Fruit fly (Drosophila melanogaster) whole organism, embryonic: ENCODE measurements around the gene NANS.

ENCODE experiments used
- ATbp ChIP-seq: fragments of 200-800 bp; sonication (Bioruptor generic); optimal IDR thresholded peaks from 2 replicates; lab custom pipeline; 2017; ENCODE audit warnings: missing biosample characterization, mild to moderate bottlenecking, missing genetic modification characterization, missing genetic modification reagents
- Ada2b ChIP-seq: fragments of 200-800 bp; sonication (Bioruptor generic); IDR thresholded peaks from 2 replicates; pipeline ENCODE4 v1.3.6; 2022; ENCODE audit warnings: missing biosample characterization, missing genetic modification characterization
- Atf6 ChIP-seq: fragments of 200-800 bp; sonication (Bioruptor generic); IDR thresholded peaks from 2 replicates; pipeline ENCODE4 v1.3.6; 2022; ENCODE audit warnings: missing biosample characterization, missing genetic modification characterization
- Bteb2 ChIP-seq: fragments of 200-800 bp; sonication (Bioruptor generic); optimal IDR thresholded peaks from 2 replicates; lab custom pipeline; 2016; ENCODE audit warnings: missing biosample characterization, missing genetic modification characterization
- CG10431 ChIP-seq: fragments of 200-800 bp; sonication (Bioruptor generic); optimal IDR thresholded peaks from 3 replicates; lab custom pipeline; 2018; ENCODE audit warnings: missing biosample characterization, mild to moderate bottlenecking, missing genetic modification characterization
- CG10543 ChIP-seq: fragments of 200-800 bp; sonication (Bioruptor generic); optimal IDR thresholded peaks from 3 replicates; lab custom pipeline; 2017; ENCODE audit warnings: missing biosample characterization, mild to moderate bottlenecking, missing genetic modification characterization, moderate library complexity
- CG10959 ChIP-seq: fragments of 200-800 bp; sonication (Bioruptor generic); IDR thresholded peaks from 2 replicates; pipeline ENCODE4 v1.3.6; 2022; ENCODE audit warnings: missing biosample characterization, missing genetic modification characterization
- CG11247 ChIP-seq: fragments of 200-800 bp; sonication (Bioruptor generic); IDR thresholded peaks from 2 replicates; pipeline ENCODE4 v1.3.6; 2022; ENCODE audit warnings: missing biosample characterization, missing genetic modification characterization
- CG12104 ChIP-seq: fragments of 200-800 bp; sonication (Bioruptor generic); optimal IDR thresholded peaks from 3 replicates; lab custom pipeline; 2016; ENCODE audit warnings: missing biosample characterization, missing genetic modification characterization
- CG1233 ChIP-seq: fragments of 200-800 bp; sonication (Bioruptor generic); optimal IDR thresholded peaks from 4 replicates; lab custom pipeline; 2018; ENCODE audit warnings: missing biosample characterization, mild to moderate bottlenecking, missing genetic modification characterization
- CG12942 ChIP-seq: fragments of 200-800 bp; sonication (Bioruptor generic); optimal IDR thresholded peaks from 3 replicates; lab custom pipeline; 2016; ENCODE audit warnings: missing biosample characterization, missing genetic modification characterization
- CG15073 ChIP-seq: fragments of 200-800 bp; sonication (Bioruptor generic); optimal IDR thresholded peaks from 2 replicates; lab custom pipeline; 2016; ENCODE audit warnings: missing biosample characterization, missing genetic modification characterization
- CG16779 ChIP-seq: fragments of 200-800 bp; sonication (Bioruptor generic); IDR thresholded peaks from 2 replicates; pipeline ENCODE4 v1.3.6; 2022; ENCODE audit warnings: missing biosample characterization, missing genetic modification characterization
- CG17328 ChIP-seq: fragments of 200-800 bp; sonication (Bioruptor generic); IDR thresholded peaks from 2 replicates; pipeline ENCODE4 v1.3.6; 2022; ENCODE audit warnings: missing biosample characterization, missing genetic modification characterization
- CG17359 ChIP-seq: fragments of 200-800 bp; sonication (Bioruptor generic); optimal IDR thresholded peaks from 3 replicates; lab custom pipeline; 2018; ENCODE audit warnings: missing biosample characterization, mild to moderate bottlenecking, missing genetic modification characterization, moderate library complexity
- CG17568 ChIP-seq: fragments of 200-800 bp; sonication (Bioruptor generic); optimal IDR thresholded peaks from 2 replicates; lab custom pipeline; 2018; ENCODE audit warnings: missing biosample characterization, mild to moderate bottlenecking, missing genetic modification characterization, moderate library complexity
- CG30403 ChIP-seq: fragments of 200-800 bp; sonication (Bioruptor generic); optimal IDR thresholded peaks from 3 replicates; lab custom pipeline; 2016; ENCODE audit warnings: missing biosample characterization, missing genetic modification characterization
- CG31224 ChIP-seq: fragments of 200-800 bp; sonication (Bioruptor generic); IDR thresholded peaks from 2 replicates; pipeline ENCODE4 v1.3.6; 2022; ENCODE audit warnings: missing biosample characterization, missing genetic modification characterization
- CG31365 ChIP-seq: fragments of 200-800 bp; sonication (Bioruptor generic); optimal IDR thresholded peaks from 2 replicates; lab custom pipeline; 2018; ENCODE audit warnings: missing biosample characterization, mild to moderate bottlenecking, missing genetic modification characterization
- CG31441 ChIP-seq: fragments of 200-800 bp; sonication (Bioruptor generic); IDR thresholded peaks from 2 replicates; pipeline ENCODE4 v1.3.6; 2022; ENCODE audit warnings: missing biosample characterization, missing genetic modification characterization
- CG34422 ChIP-seq: fragments of 200-800 bp; sonication (Bioruptor generic); IDR thresholded peaks from 3 replicates; pipeline ENCODE4 v1.3.6; 2022; ENCODE audit warnings: missing biosample characterization, missing genetic modification characterization
- CG6175 ChIP-seq: fragments of 200-800 bp; sonication (Bioruptor generic); IDR thresholded peaks from 3 replicates; pipeline ENCODE4 v1.3.6; 2022; ENCODE audit warnings: missing biosample characterization, missing genetic modification characterization
- CG7556 ChIP-seq: fragments of 200-800 bp; sonication (Bioruptor generic); optimal IDR thresholded peaks from 2 replicates; lab custom pipeline; 2017; ENCODE audit warnings: missing biosample characterization, mild to moderate bottlenecking, missing genetic modification characterization
- CG8089 ChIP-seq: fragments of 200-800 bp; sonication (Bioruptor generic); optimal IDR thresholded peaks from 3 replicates; lab custom pipeline; 2016; ENCODE audit warnings: missing biosample characterization, missing genetic modification characterization
- CG8924 ChIP-seq: fragments of 200-800 bp; optimal IDR thresholded peaks from 3 replicates; lab custom pipeline; 2019; ENCODE audit warnings: missing biosample characterization, mild to moderate bottlenecking, missing genetic modification characterization, moderate library complexity
- CkIIα-i1 ChIP-seq: fragments of 200-800 bp; sonication (Bioruptor generic); IDR thresholded peaks from 2 replicates; pipeline ENCODE4 v1.3.6; 2022; ENCODE audit warnings: missing biosample characterization, missing genetic modification characterization
- CoRest ChIP-seq: fragments of 200-800 bp; sonication (Bioruptor generic); optimal IDR thresholded peaks from 3 replicates; lab custom pipeline; 2018; ENCODE audit warnings: missing biosample characterization, mild to moderate bottlenecking, missing genetic modification characterization, moderate library complexity
- Deaf1 ChIP-seq: fragments of 200-800 bp; optimal IDR thresholded peaks from 3 replicates; lab custom pipeline; 2019; ENCODE audit warnings: missing biosample characterization, mild to moderate bottlenecking, missing genetic modification characterization, moderate library complexity
- Doc2 ChIP-seq: fragments of 200-800 bp; sonication (Bioruptor generic); IDR thresholded peaks from 2 replicates; pipeline ENCODE4 v1.3.6; 2022; ENCODE audit warnings: missing biosample characterization, missing genetic modification characterization
- E2f2 ChIP-seq: fragments of 200-800 bp; sonication (Bioruptor generic); IDR thresholded peaks from 2 replicates; pipeline ENCODE4 v1.3.6; 2022; ENCODE audit warnings: missing biosample characterization, missing genetic modification characterization
- Kr ChIP-seq: fragments of 200-800 bp; sonication (Bioruptor generic); optimal IDR thresholded peaks from 2 replicates; lab custom pipeline; 2017; ENCODE audit warnings: missing biosample characterization, mild to moderate bottlenecking, missing genetic modification characterization
- Lim3 ChIP-seq: fragments of 200-800 bp; sonication (Bioruptor generic); IDR thresholded peaks from 2 replicates; pipeline ENCODE4 v1.3.6; 2022; ENCODE audit warnings: missing biosample characterization, missing genetic modification characterization
- Mes4 ChIP-seq: fragments of 200-800 bp; sonication (Bioruptor generic); optimal IDR thresholded peaks from 2 replicates; lab custom pipeline; 2016; ENCODE audit warnings: missing biosample characterization, missing genetic modification characterization
- NC2β ChIP-seq: fragments of 200-800 bp; sonication (Bioruptor generic); optimal IDR thresholded peaks from 2 replicates; lab custom pipeline; 2016; ENCODE audit warnings: missing biosample characterization, missing genetic modification characterization
- Ptx1 ChIP-seq: fragments of 200-800 bp; sonication (Bioruptor generic); IDR thresholded peaks from 2 replicates; pipeline ENCODE4 v1.3.6; 2022; ENCODE audit warnings: missing biosample characterization, missing genetic modification characterization
- Ravus ChIP-seq: fragments of 200-800 bp; sonication (Bioruptor generic); IDR thresholded peaks from 2 replicates; pipeline ENCODE4 v1.3.6; 2022; ENCODE audit warnings: missing biosample characterization, missing genetic modification characterization
- Rfx ChIP-seq: fragments of 200-800 bp; sonication (Bioruptor generic); IDR thresholded peaks from 2 replicates; pipeline ENCODE4 v1.3.6; 2022; ENCODE audit warnings: missing biosample characterization, missing genetic modification characterization
- Sox100B ChIP-seq: fragments of 200-800 bp; sonication (Bioruptor generic); optimal IDR thresholded peaks from 3 replicates; lab custom pipeline; 2018; ENCODE audit warnings: missing biosample characterization, mild to moderate bottlenecking, missing genetic modification characterization
- bowl ChIP-seq: fragments of 200-800 bp; sonication (Bioruptor generic); IDR thresholded peaks from 2 replicates; pipeline ENCODE4 v1.3.6; 2022; ENCODE audit warnings: missing biosample characterization, missing genetic modification characterization
- cato ChIP-seq: fragments of 200-800 bp; sonication (Bioruptor generic); optimal IDR thresholded peaks from 2 replicates; lab custom pipeline; 2016; ENCODE audit warnings: missing biosample characterization, missing genetic modification characterization, borderline replicate concordance
- caup ChIP-seq: fragments of 200-800 bp; sonication (Bioruptor generic); optimal IDR thresholded peaks from 3 replicates; lab custom pipeline; 2017; ENCODE audit warnings: missing biosample characterization, mild to moderate bottlenecking, missing genetic modification characterization, moderate library complexity; ENCODE audit not compliant: severe bottlenecking
- ci ChIP-seq: fragments of 200-800 bp; sonication (Bioruptor generic); IDR thresholded peaks from 3 replicates; pipeline ENCODE4 v1.3.6; 2022; ENCODE audit warnings: missing biosample characterization, missing genetic modification characterization
- danr ChIP-seq: fragments of 200-800 bp; sonication (Bioruptor generic); IDR thresholded peaks from 2 replicates; pipeline ENCODE4 v1.3.6; 2022; ENCODE audit warnings: missing biosample characterization, missing genetic modification characterization
- dimm ChIP-seq: fragments of 200-800 bp; sonication (Bioruptor generic); IDR thresholded peaks from 2 replicates; pipeline ENCODE4 v1.3.6; 2022; ENCODE audit warnings: missing biosample characterization, missing genetic modification characterization
- dysf ChIP-seq: fragments of 200-800 bp; sonication (Bioruptor generic); IDR thresholded peaks from 3 replicates; pipeline ENCODE4 v1.3.6; 2022; ENCODE audit warnings: missing biosample characterization, missing genetic modification characterization
- fd64A ChIP-seq: fragments of 200-800 bp; sonication (Bioruptor generic); optimal IDR thresholded peaks from 3 replicates; lab custom pipeline; 2018; ENCODE audit warnings: missing biosample characterization, mild to moderate bottlenecking, missing genetic modification characterization
- kay ChIP-seq: fragments of 200-800 bp; sonication (Bioruptor generic); optimal IDR thresholded peaks from 2 replicates; lab custom pipeline; 2016; ENCODE audit warnings: missing biosample characterization, missing genetic modification characterization
- run ChIP-seq: fragments of 200-800 bp; sonication (Bioruptor generic); optimal IDR thresholded peaks from 3 replicates; lab custom pipeline; 2018; ENCODE audit warnings: missing biosample characterization, mild to moderate bottlenecking, missing genetic modification characterization
- shn ChIP-seq: fragments of 200-800 bp; sonication (Bioruptor generic); optimal IDR thresholded peaks from 3 replicates; lab custom pipeline; 2016; ENCODE audit warnings: missing biosample characterization, missing genetic modification characterization
- stwl ChIP-seq: fragments of 200-800 bp; sonication (Bioruptor generic); optimal IDR thresholded peaks from 3 replicates; lab custom pipeline; 2018; ENCODE audit warnings: missing biosample characterization, mild to moderate bottlenecking, missing genetic modification characterization, moderate library complexity
- tup ChIP-seq: fragments of 200-800 bp; sonication (Bioruptor generic); optimal IDR thresholded peaks from 2 replicates; lab custom pipeline; 2016; ENCODE audit warnings: missing biosample characterization, mild to moderate bottlenecking, missing genetic modification characterization, moderate library complexity
- vnd ChIP-seq: fragments of 200-800 bp; sonication (Bioruptor generic); IDR thresholded peaks from 3 replicates; pipeline ENCODE4 v1.3.6; 2022; ENCODE audit warnings: missing biosample characterization, missing genetic modification characterization; ENCODE audit not compliant: partially characterized antibody

NANS gene

DNA sequence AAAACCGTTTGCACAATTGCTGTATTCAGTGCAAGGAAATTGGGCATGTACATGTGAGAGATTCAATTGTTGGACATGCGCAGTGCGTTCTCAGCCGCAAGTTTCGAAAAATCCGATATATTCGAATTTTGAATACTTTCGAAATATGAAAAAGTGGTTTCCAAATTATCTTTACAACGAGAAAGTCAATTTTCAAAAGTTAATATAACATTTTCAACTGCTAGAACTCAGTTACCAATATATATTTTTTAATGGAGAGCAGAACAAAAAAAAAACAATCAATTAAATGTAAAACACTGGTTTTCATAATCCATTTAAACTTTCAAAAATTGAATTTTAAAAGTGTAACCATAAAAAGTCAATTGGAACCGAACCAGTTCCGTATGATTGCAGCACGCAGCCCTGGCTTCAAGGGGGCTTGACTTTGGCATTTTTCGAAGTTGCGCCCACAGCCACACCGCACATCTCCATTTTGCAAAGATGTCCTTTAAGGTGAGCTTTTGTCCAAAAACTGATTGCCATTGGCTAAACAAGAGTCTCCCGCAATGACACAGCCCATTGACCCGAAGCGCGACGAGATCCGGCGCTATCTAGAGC is 3.9 kb upstream of the NANS start, which contains the start of the genes Scgbeta and CG17202 (continued):
- TF ChIP-seq CG7556 (GFP tag; lab: Kevin White, UChicago) = no peak
- TF ChIP-seq CG1233 (GFP tag; lab: Kevin White, UChicago) = no peak
- no peak for TF ChIP-seq tup
- TF ChIP-seq Doc2 = no peak
- TF ChIP-seq CG10543 (GFP tag; lab: Kevin White, UChicago) = no peak
- TF ChIP-seq CG8924 (tag; lab: Kevin White, UChicago) = no peak
- 0 out of 2 replicates have a peak, but pooled peaks have one; percentile 40 for TF ChIP-seq Rfx (GFP tag; lab: Robert Waterston, UW)
- no peak for TF ChIP-seq CG31365 (tag; lab: Kevin White, UChicago)
- TF ChIP-seq Mes4 = no peak
- peak; percentile 41 for TF ChIP-seq stwl (tag; lab: Kevin White, UChicago)
- TF ChIP-seq CG17328 (GFP tag; lab: Robert Waterston, UW) = no peak
- TF ChIP-seq CG30403 (GFP tag; lab: Kevin White, UChicago) = peak; percentile 37
- TF ChIP-seq CG16779 (GFP tag; lab: Robert Waterston, UW) = no peak
- no peak for TF ChIP-seq CG12942 (GFP tag; lab: Kevin White, UChicago)
- no peak for TF ChIP-seq CG31224
- no peak for TF ChIP-seq CG11247
- no peak for TF ChIP-seq CG10959 (GFP tag; lab: Robert Waterston, UW)
- TF ChIP-seq shn (GFP tag; lab: Kevin White, UChicago) = no peak
- TF ChIP-seq kay = no peak
- no peak for TF ChIP-seq vnd
- TF ChIP-seq CG17568 (GFP tag; lab: Kevin White, UChicago) = no peak
- TF ChIP-seq Ravus = no peak
- TF ChIP-seq CoRest (tag; lab: Kevin White, UChicago) = peak; percentile 54
- TF ChIP-seq E2f2 = peak; percentile 72
- TF ChIP-seq Sox100B (GFP tag; lab: Kevin White, UChicago) = no peak
- TF ChIP-seq fd64A (GFP tag; lab: Kevin White, UChicago) = no peak
- 0 out of 3 replicates have a peak, but pooled peaks have one; percentile 29 for TF ChIP-seq ci (GFP tag; lab: Robert Waterston, UW)
- TF ChIP-seq CG17359 = no peak
- TF ChIP-seq NC2β (GFP tag; lab: Kevin White, UChicago) = no peak
- TF ChIP-seq CG10431 (GFP tag; lab: Kevin White, UChicago) = no peak
- TF ChIP-seq Kr = no peak
- TF ChIP-seq run (tag; lab: Kevin White, UChicago) = no peak
- no peak for TF ChIP-seq bowl (GFP tag; lab: Robert Waterston, UW)
- no peak for TF ChIP-seq CG34422 (GFP tag; lab: Robert Waterston, UW)
- no peak for TF ChIP-seq dysf (GFP tag; lab: Robert Waterston, UW)
- TF ChIP-seq danr (GFP tag; lab: Robert Waterston, UW) = no peak
- TF ChIP-seq Ptx1 (GFP tag; lab: Robert Waterston, UW) = no peak
- no peak for TF ChIP-seq dimm
- TF ChIP-seq CG15073 (GFP tag; lab: Kevin White, UChicago) = no peak
- no peak for TF ChIP-seq CG6175 (GFP tag; lab: Robert Waterston, UW)
- no peak for TF ChIP-seq Deaf1
- TF ChIP-seq Bteb2 (GFP tag; lab: Kevin White, UChicago) = peak; percentile 7
- TF ChIP-seq Lim3 (GFP tag; lab: Robert Waterston, UW) = no peak
- TF ChIP-seq cato (GFP tag; lab: Kevin White, UChicago) = no peak
- TF ChIP-seq CG31441 (GFP tag; lab: Robert Waterston, UW) = no peak
- no peak for TF ChIP-seq ATbp
- 0 out of 2 replicates have a peak, but pooled peaks have one; percentile 5 for TF ChIP-seq Ada2b (GFP tag; lab: Robert Waterston, UW)
- TF ChIP-seq CG12104 (GFP tag; lab: Kevin White, UChicago) = no peak
- no peak for TF ChIP-seq Atf6 (GFP tag; lab: Robert Waterston, UW)
- no peak for TF ChIP-seq CG8089 (GFP tag; lab: Kevin White, UChicago)
- TF ChIP-seq caup (GFP tag; lab: Kevin White, UChicago) = no peak
- TF ChIP-seq CkIIα-i1 (GFP tag; lab: Robert Waterston, UW) = no peak
